Worm (Caenorhabditis elegans): ENCODE measurements around the gene puf-9.

Gene puf-9

ce11 chrX:5794432-5794831 is 47.0 kb upstream of the puf-9 start:
- TF ChIP-seq unc-55 (GFP tag; optimal IDR thresholded peaks at IDR 0.05) (no peak), lin-13 (GFP tag; optimal IDR thresholded peaks at IDR 0.05) (no peak), ztf-4 (tag; optimal IDR thresholded peaks at IDR 0.05) (no peak), lin-11 (tag; optimal IDR thresholded peaks at IDR 0.05) (no peak), snpc-4 (tag; optimal IDR thresholded peaks at IDR 0.05) (no peak), sma-9 (GFP tag; optimal IDR thresholded peaks at IDR 0.05) (no peak), sma-9 (tag; optimal IDR thresholded peaks at IDR 0.05) (no peak), mbf-1 (tag; optimal IDR thresholded peaks at IDR 0.05) (no peak), alr-1 (tag; optimal IDR thresholded peaks at IDR 0.05) (no peak), ZK546.5 (tag; optimal IDR thresholded peaks at IDR 0.05) (no peak), R02D3.7 (tag; optimal IDR thresholded peaks at IDR 0.05) (no peak), nhr-23 (tag; optimal IDR thresholded peaks at IDR 0.05) (no peak), ztf-11 (tag; optimal IDR thresholded peaks at IDR 0.05) (no peak), C34F6.9 (tag; optimal IDR thresholded peaks at IDR 0.05) (no peak), nhr-10 (tag; optimal IDR thresholded peaks at IDR 0.05) (no peak), skn-1 (tag; optimal IDR thresholded peaks at IDR 0.05) (no peak), nhr-21 (tag; optimal IDR thresholded peaks at IDR 0.05) (no peak), gmeb-1 (tag; optimal IDR thresholded peaks at IDR 0.05) (no peak), fos-1 (tag; optimal IDR thresholded peaks at IDR 0.05) (no peak), elt-3 (tag; optimal IDR thresholded peaks at IDR 0.05) (no peak), peb-1 (tag; optimal IDR thresholded peaks at IDR 0.05) (no peak)

ce11 chrX:5798690-5799089 is 42.7 kb upstream of the puf-9 start, which contains the start of gene F46G11.4:
F46G11.4 (minus strand) TSS chrX:5798790.
- TF ChIP-seq dmd-4 (tag; optimal IDR thresholded peaks at IDR 0.05): no peak
- no peak for TF ChIP-seq nhr-21 (tag; optimal IDR thresholded peaks at IDR 0.05)
- TF ChIP-seq aly-2 (tag; optimal IDR thresholded peaks at IDR 0.05): no peak
- no peak for TF ChIP-seq blmp-1 (tag; optimal IDR thresholded peaks at IDR 0.05; ENCODE audit: insufficient read depth)
- no peak for TF ChIP-seq R02D3.7 (tag; optimal IDR thresholded peaks at IDR 0.05)
- TF ChIP-seq nhr-77 (tag; optimal IDR thresholded peaks at IDR 0.05): no peak
- no peak for TF ChIP-seq lin-13 (GFP tag; optimal IDR thresholded peaks at IDR 0.05)
- no peak for TF ChIP-seq nhr-6 (tag; optimal IDR thresholded peaks at IDR 0.05)
- no peak for TF ChIP-seq nhr-237 (tag; optimal IDR thresholded peaks at IDR 0.05)
- no peak for TF ChIP-seq egl-27 (tag; optimal IDR thresholded peaks at IDR 0.05)

ce11 chrX:5799229-5799628 is 42.2 kb upstream of the puf-9 start:
- TF ChIP-seq F13H6.1 (tag; optimal IDR thresholded peaks at IDR 0.05): peak; percentile 41
- TF ChIP-seq C34F6.9 (tag; optimal IDR thresholded peaks at IDR 0.05): peak; percentile 3
- no peak for TF ChIP-seq elt-3 (tag; optimal IDR thresholded peaks at IDR 0.05)
- TF ChIP-seq sma-9 (GFP tag; optimal IDR thresholded peaks at IDR 0.05): peak; percentile 22
- TF ChIP-seq sma-9 (tag; optimal IDR thresholded peaks at IDR 0.05): no peak

- TF ChIP-seq aly-2 (tag; optimal IDR thresholded peaks at IDR 0.05): no peak
- peak; percentile 89 for TF ChIP-seq sma-9 (GFP tag; optimal IDR thresholded peaks at IDR 0.05)
- TF ChIP-seq sma-9 (tag; optimal IDR thresholded peaks at IDR 0.05): no peak
- TF ChIP-seq blmp-1 (tag; optimal IDR thresholded peaks at IDR 0.05; ENCODE audit: insufficient read depth): peak; percentile 33
- TF ChIP-seq nhr-25 (tag; optimal IDR thresholded peaks at IDR 0.05): peak; percentile 87
- TF ChIP-seq F13H6.1 (tag; optimal IDR thresholded peaks at IDR 0.05): peak; percentile 94
- peak; percentile 92 for TF ChIP-seq crh-2 (tag; optimal IDR thresholded peaks at IDR 0.05)
- no peak for TF ChIP-seq peb-1 (tag; optimal IDR thresholded peaks at IDR 0.05)
- peak; percentile 6 for TF ChIP-seq unc-62 (GFP tag; optimal IDR thresholded peaks at IDR 0.05)
- peak; percentile 66 for TF ChIP-seq fos-1 (tag; optimal IDR thresholded peaks at IDR 0.05)
- peak; percentile 60 for TF ChIP-seq ztf-11 (tag; optimal IDR thresholded peaks at IDR 0.05)
- TF ChIP-seq Y55F3AM.14 (GFP tag; optimal IDR thresholded peaks at IDR 0.05): peak; percentile 83
- peak; percentile 72 for TF ChIP-seq ceh-82 (tag; optimal IDR thresholded peaks at IDR 0.05)
- peak; percentile 49 for TF ChIP-seq nhr-11 (tag; optimal IDR thresholded peaks at IDR 0.05)
- peak; percentile 15 to 75 for TF ChIP-seq mdl-1 (tag; optimal IDR thresholded peaks at IDR 0.05)
- TF ChIP-seq elt-1 (tag; optimal IDR thresholded peaks at IDR 0.05): no peak
- no peak for TF ChIP-seq ZK546.5 (tag; optimal IDR thresholded peaks at IDR 0.05)
- peak; percentile 23 for TF ChIP-seq nhr-237 (tag; optimal IDR thresholded peaks at IDR 0.05)
- peak; percentile 91 for TF ChIP-seq nhr-21 (tag; optimal IDR thresholded peaks at IDR 0.05)
- TF ChIP-seq gmeb-1 (tag; optimal IDR thresholded peaks at IDR 0.05): peak; percentile 69
- peak; percentile 92 for TF ChIP-seq egl-27 (tag; optimal IDR thresholded peaks at IDR 0.05)
- TF ChIP-seq skn-1 (tag; optimal IDR thresholded peaks at IDR 0.05): peak; percentile 47
- TF ChIP-seq sma-3 (GFP tag; optimal IDR thresholded peaks at IDR 0.05): peak; percentile 81
- TF ChIP-seq mbf-1 (tag; optimal IDR thresholded peaks at IDR 0.05): no peak
- TF ChIP-seq ama-1 (optimal IDR thresholded peaks at IDR 0.05): peak; percentile 5
- TF ChIP-seq zag-1 (tag; optimal IDR thresholded peaks at IDR 0.05): peak; percentile 86
- no peak for TF ChIP-seq unc-39 (tag; optimal IDR thresholded peaks at IDR 0.05)
- peak; percentile 88 for TF ChIP-seq sem-4 (tag; optimal IDR thresholded peaks at IDR 0.05)
- TF ChIP-seq nhr-10 (tag; optimal IDR thresholded peaks at IDR 0.05): peak; percentile 61
- TF ChIP-seq nhr-23 (tag; optimal IDR thresholded peaks at IDR 0.05): no peak
- peak; percentile 22 for TF ChIP-seq lin-11 (tag; optimal IDR thresholded peaks at IDR 0.05)
- peak; percentile 70 for TF ChIP-seq ceh-16 (tag; optimal IDR thresholded peaks at IDR 0.05)
- TF ChIP-seq alr-1 (tag; optimal IDR thresholded peaks at IDR 0.05): no peak
- peak; percentile 75 for TF ChIP-seq nhr-6 (tag; optimal IDR thresholded peaks at IDR 0.05)
- peak; percentile 87 for TF ChIP-seq C34F6.9 (tag; optimal IDR thresholded peaks at IDR 0.05)
- TF ChIP-seq nhr-77 (tag; optimal IDR thresholded peaks at IDR 0.05): no peak
- peak; percentile 86 for TF ChIP-seq lin-13 (GFP tag; optimal IDR thresholded peaks at IDR 0.05)
- TF ChIP-seq unc-55 (GFP tag; optimal IDR thresholded peaks at IDR 0.05): peak; percentile 82
- no peak for TF ChIP-seq R02D3.7 (tag; optimal IDR thresholded peaks at IDR 0.05)
- peak; percentile 75 to 87 for TF ChIP-seq lsy-2 (tag; optimal IDR thresholded peaks at IDR 0.05)
Observed at ce11 chrX:5801156-5801592, 40.2 kb upstream of the puf-9 start.
